Worm (Caenorhabditis elegans) whole organism, midembryonic: Measurements from ENCODE around the gene cpb-1.

Experiments used
- T22C8.4 ChIP-seq: fragments of 200-800 bp; sonication (Bioruptor generic); IDR thresholded peaks from 2 replicates; pipeline ENCODE4 v1.3.6; 2022; ENCODE audit warnings: missing genetic modification characterization, missing compliant biosample characterization
- cog-1 ChIP-seq: sonication (generic microtip); optimal IDR thresholded peaks from 2 replicates; lab custom pipeline; 2016; ENCODE audit warnings: missing genetic modification characterization, missing compliant biosample characterization
- flt-1 ChIP-seq: fragments of 200-800 bp; sonication (Bioruptor generic); IDR thresholded peaks from 2 replicates; pipeline ENCODE4 v1.3.6; 2022; ENCODE audit warnings: missing genetic modification characterization, missing compliant biosample characterization
- klf-2 ChIP-seq: fragments of 200-800 bp; sonication (Bioruptor generic); conservative IDR thresholded peaks from 2 replicates; pipeline ENCODE4 v1.3.6; 2022; ENCODE audit warnings: missing genetic modification reagents, missing genetic modification characterization, missing compliant biosample characterization
- med-1 ChIP-seq: sonication (generic microtip); optimal IDR thresholded peaks from 2 replicates; lab custom pipeline; 2017; ENCODE audit warnings: missing genetic modification characterization, mild to moderate bottlenecking, missing compliant biosample characterization, antibody characterized with exemption, missing genetic modification reagents; ENCODE audit not compliant: insufficient read depth
- ref-1 ChIP-seq: fragments of 200-800 bp; sonication (Bioruptor generic); conservative IDR thresholded peaks from 2 replicates; pipeline ENCODE4 v1.3.6; 2022; ENCODE audit warnings: missing genetic modification reagents, missing genetic modification characterization, missing compliant biosample characterization
- tab-1 ChIP-seq: fragments of 200-800 bp; sonication (Bioruptor generic); IDR thresholded peaks from 2 replicates; pipeline ENCODE4 v1.3.6; 2022; ENCODE audit warnings: missing genetic modification characterization, missing compliant biosample characterization
- ztf-23 ChIP-seq: fragments of 200-800 bp; sonication (Bioruptor generic); IDR thresholded peaks from 2 replicates; pipeline ENCODE4 v1.3.6; 2022; ENCODE audit warnings: missing genetic modification reagents, missing genetic modification characterization, missing compliant biosample characterization
- ztf-29 ChIP-seq: fragments of 200-800 bp; sonication (Bioruptor generic); IDR thresholded peaks from 2 replicates; pipeline ENCODE4 v1.3.6; 2022; ENCODE audit warnings: missing genetic modification reagents, missing genetic modification characterization, missing compliant biosample characterization

The cpb-1 gene

ce11 chrIII:9306596-9306995 lies 15.5 kb upstream of the cpb-1 start, which contains the start of gene srx-45:
Gene srx-45, minus strand, starts transcription at chrIII:9306696.
- no peak for TF ChIP-seq cog-1 (tag; lab: Kevin White, UChicago)
- TF ChIP-seq flt-1 = no peak
- no peak for TF ChIP-seq T22C8.4 (GFP tag; lab: Robert Waterston, UW)
- no peak for TF ChIP-seq klf-2
- no peak for TF ChIP-seq ztf-29 (GFP tag; lab: Robert Waterston, UW)
- no peak for TF ChIP-seq tab-1 (GFP tag; lab: Robert Waterston, UW)
- TF ChIP-seq ref-1 (GFP tag; lab: Robert Waterston, UW) = no peak
- TF ChIP-seq ztf-23 = no peak
- TF ChIP-seq med-1 (GFP tag; lab: Kevin White, UChicago) = no peak

- TF ChIP-seq cog-1 (tag; lab: Kevin White, UChicago) (no peak), ref-1 (GFP tag; lab: Robert Waterston, UW) (no peak), ztf-29 (GFP tag; lab: Robert Waterston, UW) (no peak), tab-1 (GFP tag; lab: Robert Waterston, UW) (no peak), ztf-23 (no peak), T22C8.4 (GFP tag; lab: Robert Waterston, UW) (no peak), flt-1 (no peak), klf-2 (no peak), med-1 (GFP tag; lab: Kevin White, UChicago) (no peak)
Measured at ce11 chrIII:9309840-9310239, 12.3 kb upstream of the cpb-1 start.

- TF ChIP-seq ref-1 (GFP tag; lab: Robert Waterston, UW) (no peak), cog-1 (tag; lab: Kevin White, UChicago) (no peak), tab-1 (GFP tag; lab: Robert Waterston, UW) (no peak), flt-1 (no peak), ztf-29 (GFP tag; lab: Robert Waterston, UW) (no peak), T22C8.4 (GFP tag; lab: Robert Waterston, UW) (no peak), med-1 (GFP tag; lab: Kevin White, UChicago) (no peak), ztf-23 (no peak), klf-2 (no peak)
Measured at ce11 chrIII:9314476-9314875, 7.6 kb upstream of the cpb-1 start, which contains the start of gene C40H1.8. Gene C40H1.8, plus strand, starts transcription at chrIII:9314717.

ce11 chrIII:9315180-9315579 lies 6.9 kb upstream of the cpb-1 start:
- TF ChIP-seq ztf-23 (no peak), med-1 (GFP tag; lab: Kevin White, UChicago) (no peak), tab-1 (GFP tag; lab: Robert Waterston, UW) (no peak), ref-1 (GFP tag; lab: Robert Waterston, UW) (no peak), klf-2 (no peak), T22C8.4 (GFP tag; lab: Robert Waterston, UW) (no peak), cog-1 (tag; lab: Kevin White, UChicago) (no peak), ztf-29 (GFP tag; lab: Robert Waterston, UW) (no peak), flt-1 (no peak)

- no peak for TF ChIP-seq tab-1 (GFP tag; lab: Robert Waterston, UW)
- TF ChIP-seq med-1 (GFP tag; lab: Kevin White, UChicago) = no peak
- TF ChIP-seq flt-1 = no peak
- TF ChIP-seq klf-2 = no peak
- TF ChIP-seq ref-1 (GFP tag; lab: Robert Waterston, UW) = no peak
- TF ChIP-seq cog-1 (tag; lab: Kevin White, UChicago) = no peak
- TF ChIP-seq T22C8.4 (GFP tag; lab: Robert Waterston, UW) = no peak
- no peak for TF ChIP-seq ztf-29 (GFP tag; lab: Robert Waterston, UW)
- TF ChIP-seq ztf-23 = no peak
Measured at ce11 chrIII:9317601-9318000, 4.5 kb upstream of the cpb-1 start.

- TF ChIP-seq flt-1 (no peak), tab-1 (GFP tag; lab: Robert Waterston, UW) (no peak), T22C8.4 (GFP tag; lab: Robert Waterston, UW) (no peak), ref-1 (GFP tag; lab: Robert Waterston, UW) (no peak), med-1 (GFP tag; lab: Kevin White, UChicago) (no peak), ztf-29 (GFP tag; lab: Robert Waterston, UW) (no peak), cog-1 (tag; lab: Kevin White, UChicago) (no peak), ztf-23 (no peak)
Measured at ce11 chrIII:9319641-9320040, 2.5 kb upstream of the cpb-1 start, which contains the start of gene C40H1.9. Gene C40H1.9, plus strand, starts transcription at chrIII:9319941.

ce11 chrIII:9324724-9325123 lies 2.6 kb downstream of the cpb-1 start, which contains the start of gene C40H1.7:
Gene C40H1.7, plus strand, starts transcription at chrIII:9325024.
- no peak for TF ChIP-seq ztf-29 (GFP tag; lab: Robert Waterston, UW)
- TF ChIP-seq med-1 (GFP tag; lab: Kevin White, UChicago) = no peak
- TF ChIP-seq flt-1 = no peak
- TF ChIP-seq ref-1 (GFP tag; lab: Robert Waterston, UW) = no peak
- TF ChIP-seq klf-2 = no peak
- no peak for TF ChIP-seq tab-1 (GFP tag; lab: Robert Waterston, UW)
- no peak for TF ChIP-seq ztf-23

- no peak for TF ChIP-seq tab-1 (GFP tag; lab: Robert Waterston, UW)
- TF ChIP-seq ref-1 (GFP tag; lab: Robert Waterston, UW) = no peak
- no peak for TF ChIP-seq T22C8.4 (GFP tag; lab: Robert Waterston, UW)
- no peak for TF ChIP-seq ztf-29 (GFP tag; lab: Robert Waterston, UW)
- TF ChIP-seq cog-1 (tag; lab: Kevin White, UChicago) = no peak
- no peak for TF ChIP-seq klf-2
- TF ChIP-seq ztf-23 = no peak
- no peak for TF ChIP-seq med-1 (GFP tag; lab: Kevin White, UChicago)
- no peak for TF ChIP-seq flt-1
Measured at ce11 chrIII:9326528-9326927, 4.4 kb downstream of the cpb-1 start.

ce11 chrIII:9327910-9328309 lies 5.8 kb downstream of the cpb-1 start:
- no peak for TF ChIP-seq ztf-29 (GFP tag; lab: Robert Waterston, UW)
- no peak for TF ChIP-seq cog-1 (tag; lab: Kevin White, UChicago)
- no peak for TF ChIP-seq klf-2
- TF ChIP-seq med-1 (GFP tag; lab: Kevin White, UChicago) = no peak
- TF ChIP-seq ztf-23 = no peak
- TF ChIP-seq tab-1 (GFP tag; lab: Robert Waterston, UW) = no peak
- TF ChIP-seq ref-1 (GFP tag; lab: Robert Waterston, UW) = no peak
- TF ChIP-seq flt-1 = no peak
- TF ChIP-seq T22C8.4 (GFP tag; lab: Robert Waterston, UW) = no peak
